Worm (Caenorhabditis elegans) whole organism, L2 larva: ENCODE results near the gene R03H10.5.

Experiments used
- aly-2 ChIP-seq: fragments of 150-350 bp; optimal IDR thresholded peaks from 2 replicates; lab custom pipeline; 2014; ENCODE audit warnings: missing biosample characterization, missing genetic modification characterization
- blmp-1 ChIP-seq: sonication (generic microtip); optimal IDR thresholded peaks from 2 replicates; lab custom pipeline; 2017; ENCODE audit warnings: missing genetic modification characterization, mild to moderate bottlenecking, missing compliant biosample characterization, antibody characterized with exemption, moderate library complexity; ENCODE audit not compliant: insufficient read depth
- elt-3 ChIP-seq: sonication (generic microtip); optimal IDR thresholded peaks from 2 replicates; lab custom pipeline; 2017; ENCODE audit warnings: missing biosample characterization, missing genetic modification characterization
- lsy-2 ChIP-seq, 2 experiments: fragments of 150-350 bp in 1 of 2; sonication (generic microtip) in 1 of 2; optimal IDR thresholded peaks; 2 replicates each; lab custom pipeline; 2014 to 2017; ENCODE audit warnings: missing biosample characterization in 2 of 2, missing genetic modification characterization in 2 of 2
- nhr-237 ChIP-seq: fragments of 150-350 bp; optimal IDR thresholded peaks from 2 replicates; lab custom pipeline; 2014; ENCODE audit warnings: missing biosample characterization, missing genetic modification characterization
- peb-1 ChIP-seq: fragments of 150-350 bp; optimal IDR thresholded peaks from 2 replicates; lab custom pipeline; 2014; ENCODE audit warnings: missing biosample characterization, missing genetic modification characterization
- snpc-4 ChIP-seq: fragments of 150-350 bp; optimal IDR thresholded peaks from 2 replicates; lab custom pipeline; 2014; ENCODE audit warnings: missing biosample characterization, missing genetic modification characterization
- unc-55 ChIP-seq: fragments of 150-350 bp; sonication (generic microtip); optimal IDR thresholded peaks from 3 replicates; lab custom pipeline; 2014; ENCODE audit warnings: missing biosample characterization, missing genetic modification reagents, missing genetic modification characterization
- ztf-1 ChIP-seq: fragments of 200-800 bp; sonication (Bioruptor generic); conservative IDR thresholded peaks from 2 replicates; pipeline ENCODE4 v1.3.6; 2022; ENCODE audit warnings: missing genetic modification characterization, missing compliant biosample characterization
- ztf-11 ChIP-seq: sonication (generic microtip); optimal IDR thresholded peaks from 2 replicates; lab custom pipeline; 2017; ENCODE audit warnings: missing biosample characterization, missing genetic modification characterization

DNA sequence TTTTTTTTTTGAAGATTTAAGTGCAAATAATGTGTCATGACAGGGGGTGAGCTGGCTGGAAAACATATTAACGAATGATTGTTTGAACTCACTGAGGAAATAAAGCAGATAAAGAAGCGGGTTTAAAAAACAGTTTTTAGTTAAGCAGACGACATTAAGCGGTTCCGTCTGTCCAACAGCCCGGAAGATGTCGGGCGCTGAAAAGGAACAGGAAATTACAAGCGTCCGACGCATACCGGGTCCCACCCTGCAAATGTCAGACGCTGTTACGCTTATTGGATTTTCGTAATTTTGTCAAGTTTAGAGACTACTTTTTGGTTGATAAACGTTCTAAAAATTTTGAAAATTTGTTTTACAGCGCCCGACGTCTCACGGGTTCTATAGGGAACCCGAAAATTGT is 10.8 kb downstream of the R03H10.5 start:
- TF ChIP-seq elt-3 (tag; lab: Kevin White, UChicago) (no peak), blmp-1 (tag; lab: Kevin White, UChicago) (no peak), nhr-237 (tag; lab: Kevin White, UChicago) (no peak), ztf-11 (tag; lab: Kevin White, UChicago) (no peak), unc-55 (GFP tag; lab: Kevin White, UChicago) (no peak), aly-2 (tag; lab: Kevin White, UChicago) (no peak), lsy-2 (tag; optimal IDR thresholded peaks at IDR 0.05; lab: Kevin White, UChicago) (no peak), snpc-4 (no peak), ztf-1 (GFP tag; lab: Robert Waterston, UW) (no peak), peb-1 (tag; lab: Kevin White, UChicago) (no peak)
